Fruit fly (Drosophila melanogaster): ENCODE data around the gene Pkc98E.

DNA sequence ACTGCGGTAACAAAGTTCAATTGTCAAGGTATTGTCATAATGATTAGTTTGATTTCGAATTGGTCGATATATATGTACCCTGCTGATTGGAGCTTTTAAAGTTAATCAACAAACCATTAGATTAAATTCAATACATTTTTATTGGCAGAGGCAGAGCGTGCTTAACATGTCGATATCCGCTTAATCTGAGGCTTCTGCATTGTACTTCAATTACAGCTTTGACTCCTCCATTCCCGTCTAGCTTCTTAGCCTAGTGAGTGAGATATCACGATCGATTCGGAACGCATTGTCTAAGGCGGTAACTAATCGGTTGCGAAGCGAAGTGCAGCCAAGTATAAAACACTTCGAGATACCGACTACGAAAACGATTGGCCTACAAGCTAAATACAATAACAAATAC, 6.4 kb upstream of the Pkc98E start, which contains the start of gene Ssl2:
- TF ChIP-seq Sin3A (optimal IDR thresholded peaks at IDR 0.05) (no peak), h (optimal IDR thresholded peaks at IDR 0.05) (no peak)
